Fruit fly (Drosophila melanogaster) whole organism, embryonic: ENCODE measurements around the gene CAH7.

Experiments used
- ATbp ChIP-seq: fragments of 200-800 bp; sonication (Bioruptor generic); optimal IDR thresholded peaks from 2 replicates; lab custom pipeline; 2017; ENCODE audit warnings: missing biosample characterization, mild to moderate bottlenecking, missing genetic modification characterization, missing genetic modification reagents
- Awh ChIP-seq: fragments of 200-800 bp; sonication (Bioruptor generic); IDR thresholded peaks from 2 replicates; pipeline ENCODE4, ENCODE4 v1.3.6; 2022; ENCODE audit warnings: missing biosample characterization, missing genetic modification characterization
- CG10267 ChIP-seq: fragments of 200-800 bp; sonication (Bioruptor generic); optimal IDR thresholded peaks from 2 replicates; lab custom pipeline; 2018; ENCODE audit warnings: missing biosample characterization, mild to moderate bottlenecking, missing genetic modification characterization, moderate library complexity
- CG12299 ChIP-seq: fragments of 200-800 bp; sonication (Bioruptor generic); optimal IDR thresholded peaks from 2 replicates; lab custom pipeline; 2018; ENCODE audit warnings: missing biosample characterization, mild to moderate bottlenecking, missing genetic modification characterization
- CG13624 ChIP-seq: fragments of 200-800 bp; sonication (Bioruptor generic); optimal IDR thresholded peaks from 2 replicates; lab custom pipeline; 2016; ENCODE audit warnings: missing biosample characterization, missing genetic modification characterization
- CG14710 ChIP-seq: fragments of 200-800 bp; sonication (Bioruptor generic); optimal IDR thresholded peaks from 3 replicates; lab custom pipeline; 2019; ENCODE audit warnings: missing biosample characterization, mild to moderate bottlenecking, missing genetic modification characterization, moderate library complexity
- CG18262 ChIP-seq: fragments of 200-800 bp; optimal IDR thresholded peaks from 3 replicates; lab custom pipeline; 2019; ENCODE audit warnings: missing biosample characterization, mild to moderate bottlenecking, missing genetic modification characterization, moderate library complexity
- CG18476 ChIP-seq: fragments of 200-800 bp; sonication (Bioruptor generic); optimal IDR thresholded peaks from 2 replicates; lab custom pipeline; 2016; ENCODE audit warnings: missing biosample characterization, mild to moderate bottlenecking, missing genetic modification characterization
- CG2116 ChIP-seq: fragments of 200-800 bp; sonication (Bioruptor generic); optimal IDR thresholded peaks from 3 replicates; lab custom pipeline; 2018; ENCODE audit warnings: missing biosample characterization, mild to moderate bottlenecking, missing genetic modification characterization
- CG2199 ChIP-seq: fragments of 200-800 bp; sonication (Bioruptor generic); IDR thresholded peaks from 3 replicates; pipeline ENCODE4 v1.3.6; 2022; ENCODE audit warnings: missing biosample characterization, missing genetic modification characterization
- CG3065 ChIP-seq: fragments of 200-800 bp; sonication (Bioruptor generic); optimal IDR thresholded peaks from 2 replicates; lab custom pipeline; 2016; ENCODE audit warnings: missing biosample characterization, missing genetic modification characterization
- CG31365 ChIP-seq: fragments of 200-800 bp; sonication (Bioruptor generic); optimal IDR thresholded peaks from 2 replicates; lab custom pipeline; 2018; ENCODE audit warnings: missing biosample characterization, mild to moderate bottlenecking, missing genetic modification characterization
- CG34224 ChIP-seq: fragments of 200-800 bp; sonication (Bioruptor generic); IDR thresholded peaks from 3 replicates; pipeline ENCODE4 v1.3.6; 2022; ENCODE audit warnings: missing biosample characterization, missing genetic modification characterization; ENCODE audit not compliant: partially characterized antibody
- CG4282 ChIP-seq: fragments of 200-800 bp; sonication (Bioruptor generic); optimal IDR thresholded peaks from 2 replicates; lab custom pipeline; 2016; ENCODE audit warnings: missing biosample characterization, missing genetic modification characterization
- CG6654 ChIP-seq: fragments of 200-800 bp; sonication (Bioruptor generic); optimal IDR thresholded peaks from 2 replicates; lab custom pipeline; 2017; ENCODE audit warnings: missing biosample characterization, mild to moderate bottlenecking, missing genetic modification characterization
- CG6683 ChIP-seq: fragments of 200-800 bp; sonication (Bioruptor generic); optimal IDR thresholded peaks from 2 replicates; lab custom pipeline; 2017; ENCODE audit warnings: missing biosample characterization, mild to moderate bottlenecking, missing genetic modification characterization, missing genetic modification reagents
- CG7839 ChIP-seq: fragments of 200-800 bp; sonication (Bioruptor generic); optimal IDR thresholded peaks from 3 replicates; lab custom pipeline; 2018; ENCODE audit warnings: missing biosample characterization, mild to moderate bottlenecking, missing genetic modification characterization, moderate library complexity
- CG7963 ChIP-seq: fragments of 200-800 bp; sonication (Bioruptor generic); IDR thresholded peaks from 3 replicates; pipeline ENCODE4 v1.3.6; 2022; ENCODE audit warnings: missing biosample characterization, missing genetic modification characterization; ENCODE audit not compliant: partially characterized antibody
- CHES-1-like ChIP-seq: fragments of 200-800 bp; sonication (Bioruptor generic); optimal IDR thresholded peaks from 2 replicates; lab custom pipeline; 2016; ENCODE audit warnings: missing biosample characterization, missing genetic modification characterization
- CkIIα-i1 ChIP-seq: fragments of 200-800 bp; sonication (Bioruptor generic); IDR thresholded peaks from 2 replicates; pipeline ENCODE4 v1.3.6; 2022; ENCODE audit warnings: missing biosample characterization, missing genetic modification characterization
- Dip2 ChIP-seq: fragments of 200-800 bp; sonication (Bioruptor generic); IDR thresholded peaks from 2 replicates; pipeline ENCODE4 v1.3.6; 2022; ENCODE audit warnings: missing biosample characterization, missing genetic modification characterization
- Dip3 ChIP-seq: fragments of 200-800 bp; sonication (Bioruptor generic); optimal IDR thresholded peaks from 3 replicates; lab custom pipeline; 2016; ENCODE audit warnings: missing biosample characterization, missing genetic modification characterization
- Ets97D ChIP-seq: fragments of 200-800 bp; sonication (Bioruptor generic); optimal IDR thresholded peaks from 3 replicates; lab custom pipeline; 2016; ENCODE audit warnings: missing biosample characterization, missing genetic modification characterization
- HLH54F ChIP-seq: fragments of 200-800 bp; sonication (Bioruptor generic); optimal IDR thresholded peaks from 3 replicates; lab custom pipeline; 2016; ENCODE audit warnings: missing biosample characterization, missing genetic modification characterization
- HmgZ ChIP-seq: fragments of 200-800 bp; sonication (Bioruptor generic); optimal IDR thresholded peaks from 2 replicates; lab custom pipeline; 2018; ENCODE audit warnings: missing biosample characterization, mild to moderate bottlenecking, missing genetic modification characterization
- Kr ChIP-seq: fragments of 200-800 bp; sonication (Bioruptor generic); optimal IDR thresholded peaks from 2 replicates; lab custom pipeline; 2017; ENCODE audit warnings: missing biosample characterization, mild to moderate bottlenecking, missing genetic modification characterization
- NC2α ChIP-seq: fragments of 200-800 bp; sonication (Bioruptor generic); optimal IDR thresholded peaks from 2 replicates; lab custom pipeline; 2016; ENCODE audit warnings: missing biosample characterization, missing genetic modification characterization
- NC2β ChIP-seq: fragments of 200-800 bp; sonication (Bioruptor generic); optimal IDR thresholded peaks from 2 replicates; lab custom pipeline; 2016; ENCODE audit warnings: missing biosample characterization, missing genetic modification characterization
- NFAT ChIP-seq: fragments of 200-800 bp; sonication (Bioruptor generic); IDR thresholded peaks from 2 replicates; pipeline ENCODE4 v1.3.6; 2022; ENCODE audit warnings: missing biosample characterization, missing genetic modification characterization
- Optix ChIP-seq: fragments of 200-800 bp; sonication (Bioruptor generic); IDR thresholded peaks from 3 replicates; pipeline ENCODE4 v1.3.6; 2022; ENCODE audit warnings: missing biosample characterization, missing genetic modification characterization
- Rfx ChIP-seq: fragments of 200-800 bp; sonication (Bioruptor generic); IDR thresholded peaks from 2 replicates; pipeline ENCODE4 v1.3.6; 2022; ENCODE audit warnings: missing biosample characterization, missing genetic modification characterization
- Six4 ChIP-seq: fragments of 200-800 bp; sonication (Bioruptor generic); optimal IDR thresholded peaks from 2 replicates; lab custom pipeline; 2016; ENCODE audit warnings: missing biosample characterization, missing genetic modification characterization
- Sry-δ ChIP-seq: fragments of 200-800 bp; sonication (Bioruptor generic); optimal IDR thresholded peaks from 2 replicates; lab custom pipeline; 2016; ENCODE audit warnings: missing biosample characterization, missing genetic modification characterization
- ap ChIP-seq: fragments of 200-800 bp; sonication (Bioruptor generic); IDR thresholded peaks from 2 replicates; pipeline ENCODE4 v1.3.6; 2022; ENCODE audit warnings: missing biosample characterization, missing genetic modification characterization
- bbx ChIP-seq: fragments of 200-800 bp; sonication (Bioruptor generic); IDR thresholded peaks from 2 replicates; pipeline ENCODE4 v1.3.6; 2022; ENCODE audit warnings: missing biosample characterization, missing genetic modification characterization; ENCODE audit not compliant: partially characterized antibody
- chm ChIP-seq: fragments of 200-800 bp; sonication (Bioruptor generic); IDR thresholded peaks from 2 replicates; pipeline ENCODE4 v1.3.6; 2022; ENCODE audit warnings: missing biosample characterization, missing genetic modification characterization
- ci ChIP-seq: fragments of 200-800 bp; sonication (Bioruptor generic); IDR thresholded peaks from 3 replicates; pipeline ENCODE4 v1.3.6; 2022; ENCODE audit warnings: missing biosample characterization, missing genetic modification characterization
- danr ChIP-seq: fragments of 200-800 bp; sonication (Bioruptor generic); IDR thresholded peaks from 2 replicates; pipeline ENCODE4 v1.3.6; 2022; ENCODE audit warnings: missing biosample characterization, missing genetic modification characterization
- eyg ChIP-seq: fragments of 200-800 bp; sonication (Bioruptor generic); optimal IDR thresholded peaks from 3 replicates; lab custom pipeline; 2016; ENCODE audit warnings: missing biosample characterization, missing genetic modification characterization
- fd102C ChIP-seq: fragments of 200-800 bp; sonication (Bioruptor generic); optimal IDR thresholded peaks from 2 replicates; lab custom pipeline; 2018; ENCODE audit warnings: missing biosample characterization, mild to moderate bottlenecking, missing genetic modification characterization, moderate library complexity
- gfzf ChIP-seq: fragments of 200-800 bp; sonication (Bioruptor generic); optimal IDR thresholded peaks from 2 replicates; lab custom pipeline; 2016; ENCODE audit warnings: missing biosample characterization, mild to moderate bottlenecking, missing genetic modification characterization, moderate library complexity
- peb ChIP-seq: fragments of 200-800 bp; sonication (Bioruptor generic); IDR thresholded peaks from 2 replicates; pipeline ENCODE4 v1.3.6; 2022; ENCODE audit warnings: missing biosample characterization, missing genetic modification characterization
- slp2 ChIP-seq: fragments of 200-800 bp; sonication (Bioruptor generic); optimal IDR thresholded peaks from 2 replicates; lab custom pipeline; 2016; ENCODE audit warnings: missing biosample characterization, missing genetic modification characterization
- so ChIP-seq: fragments of 200-800 bp; sonication (Bioruptor generic); IDR thresholded peaks from 3 replicates; pipeline ENCODE4 v1.3.6; 2022; ENCODE audit warnings: missing biosample characterization, missing genetic modification characterization
- sqz ChIP-seq: fragments of 200-800 bp; sonication (Bioruptor generic); optimal IDR thresholded peaks from 3 replicates; lab custom pipeline; 2018; ENCODE audit warnings: missing biosample characterization, mild to moderate bottlenecking, missing genetic modification characterization
- ssp ChIP-seq: fragments of 200-800 bp; sonication (Bioruptor generic); IDR thresholded peaks from 2 replicates; pipeline ENCODE4 v1.3.6; 2022; ENCODE audit warnings: missing biosample characterization, missing genetic modification characterization
- stc ChIP-seq: fragments of 200-800 bp; sonication (Bioruptor generic); IDR thresholded peaks from 2 replicates; pipeline ENCODE4 v1.3.6; 2022; ENCODE audit warnings: missing biosample characterization, missing genetic modification characterization
- toy ChIP-seq: fragments of 200-800 bp; sonication (Bioruptor generic); IDR thresholded peaks from 2 replicates; pipeline ENCODE4 v1.3.6; 2022; ENCODE audit warnings: missing biosample characterization, missing genetic modification characterization
- tx ChIP-seq: fragments of 200-800 bp; sonication (Bioruptor generic); optimal IDR thresholded peaks from 2 replicates; lab custom pipeline; 2016; ENCODE audit warnings: missing biosample characterization, missing genetic modification characterization

CAH7 gene

dm6 chr3R:10153957-10154685 lies 42.1 kb downstream of the CAH7 start (continued):
- TF ChIP-seq Six4 (GFP tag; lab: Kevin White, UChicago) = no peak
- TF ChIP-seq Sry-δ = no peak
- TF ChIP-seq Rfx (GFP tag; lab: Robert Waterston, UW) = 0 out of 2 replicates have a peak, but pooled peaks have one; percentile 19

DNA sequence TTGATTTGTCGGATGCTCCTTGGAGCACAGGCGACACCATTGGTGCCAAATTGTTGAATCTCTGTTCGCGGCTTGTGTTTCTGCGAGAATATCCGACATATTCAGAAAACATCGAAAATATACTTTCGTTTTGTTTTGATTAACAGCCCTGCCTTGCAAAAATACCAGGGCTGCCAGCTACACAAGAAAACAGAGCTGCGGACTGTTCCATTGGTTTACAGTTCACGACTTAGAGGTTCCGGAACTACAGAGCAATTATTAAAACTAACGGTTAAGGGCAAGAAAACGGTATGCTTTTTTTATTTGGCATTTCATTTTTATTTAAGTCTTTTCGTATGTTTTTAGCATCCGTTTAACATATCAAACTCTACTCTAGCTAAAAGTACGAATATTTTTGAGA lies 49.1 kb downstream of the CAH7 start, which contains the start of gene CG6254:
CG6254 (minus strand) TSS at position 169 of the 400 bp plus-strand sequence.
- TF ChIP-seq CG34224 (peak; percentile 16; the same call in 1 of the 3 replicates), toy (GFP tag; lab: Robert Waterston, UW) (no peak), CG7963 (no peak), CG18476 (GFP tag; lab: Kevin White, UChicago) (no peak), Dip2 (GFP tag; lab: Robert Waterston, UW) (no peak), CG6654 (GFP tag; lab: Kevin White, UChicago) (no peak), HLH54F (peak; percentile 10), ssp (GFP tag; lab: Robert Waterston, UW) (no peak), NC2α (GFP tag; lab: Kevin White, UChicago) (no peak), slp2 (no peak), CG2199 (GFP tag; lab: Robert Waterston, UW) (peak; percentile 55; the same call in 1 of the 3 replicates), gfzf (GFP tag; lab: Kevin White, UChicago) (peak; percentile 28), eyg (GFP tag; lab: Kevin White, UChicago) (peak; percentile 38), peb (GFP tag; lab: Robert Waterston, UW) (no peak), ap (no peak), CG14710 (tag; lab: Kevin White, UChicago) (peak; percentile 17), ATbp (GFP tag; lab: Kevin White, UChicago) (no peak), CG6683 (no peak), CG13624 (peak; percentile 13), CHES-1-like (peak; percentile 67), CG2116 (GFP tag; lab: Kevin White, UChicago) (peak; percentile 54), Kr (GFP tag; lab: Kevin White, UChicago) (no peak), danr (no peak), Ets97D (GFP tag; lab: Kevin White, UChicago) (no peak), tx (GFP tag; lab: Kevin White, UChicago) (no peak), stc (GFP tag; lab: Robert Waterston, UW) (no peak), HmgZ (tag; lab: Kevin White, UChicago) (peak; percentile 58), CG12299 (tag; lab: Kevin White, UChicago) (no peak), CG7839 (tag; lab: Kevin White, UChicago) (no peak), CG4282 (GFP tag; lab: Kevin White, UChicago) (no peak), CG10267 (tag; lab: Kevin White, UChicago) (peak; percentile 32), Awh (GFP tag; lab: Robert Waterston, UW) (no peak), Dip3 (GFP tag; lab: Kevin White, UChicago) (peak; percentile 24), fd102C (GFP tag; lab: Kevin White, UChicago) (no peak), chm (GFP tag; lab: Robert Waterston, UW) (no peak), CG3065 (GFP tag; lab: Kevin White, UChicago) (no peak), NFAT (GFP tag; lab: Robert Waterston, UW) (peak; percentile 82), CG31365 (tag; lab: Kevin White, UChicago) (no peak), bbx (GFP tag; lab: Robert Waterston, UW) (0 out of 2 replicates have a peak, but pooled peaks have one; percentile 15), CkIIα-i1 (GFP tag; lab: Robert Waterston, UW) (no peak), so (no peak; the same call in 2 of the 3 replicates), CG18262 (tag; lab: Kevin White, UChicago) (no peak), Optix (GFP tag; lab: Robert Waterston, UW) (no peak), ci (GFP tag; lab: Robert Waterston, UW) (0 out of 3 replicates have a peak, but pooled peaks have one; percentile 47), sqz (GFP tag; lab: Kevin White, UChicago) (no peak), NC2β (GFP tag; lab: Kevin White, UChicago) (no peak)
